Fruit fly (Drosophila melanogaster) whole organism, wandering third instar larva: ENCODE measurements around the gene CG33178.

Source experiments
- Abd-B ChIP-seq: fragments of >200 bp; optimal IDR thresholded peaks from 2 replicates; lab custom pipeline; 2017; ENCODE audit warnings: missing biosample characterization, missing genetic modification characterization
- CG32264 ChIP-seq: fragments of 200-800 bp; sonication (Bioruptor generic); optimal IDR thresholded peaks from 2 replicates; lab custom pipeline; 2016; ENCODE audit warnings: missing biosample characterization, missing genetic modification characterization
- CrebA ChIP-seq: fragments of 200-800 bp; sonication (Bioruptor generic); optimal IDR thresholded peaks from 2 replicates; lab custom pipeline; 2016; ENCODE audit warnings: missing biosample characterization, mild to moderate bottlenecking, missing genetic modification characterization, borderline replicate concordance
- Dfd ChIP-seq: fragments of >200 bp; optimal IDR thresholded peaks from 2 replicates; lab custom pipeline; 2017; ENCODE audit warnings: missing biosample characterization, missing genetic modification characterization
- Hnf4 ChIP-seq: fragments of 200-800 bp; sonication (Bioruptor generic); optimal IDR thresholded peaks from 2 replicates; lab custom pipeline; 2016; ENCODE audit warnings: missing biosample characterization, mild to moderate bottlenecking, missing genetic modification characterization
- Jra ChIP-seq: sonication (Bioruptor generic); optimal IDR thresholded peaks from 2 replicates; lab custom pipeline; 2016; ENCODE audit warnings: missing biosample characterization, missing genetic modification characterization
- jim ChIP-seq: fragments of 175-275, 200-325 bp; sonication (Bioruptor generic); optimal IDR thresholded peaks from 2 replicates; lab custom pipeline; 2016; ENCODE audit warnings: missing biosample characterization, mild to moderate bottlenecking, missing genetic modification characterization
- lola ChIP-seq: fragments of >200 bp; optimal IDR thresholded peaks from 2 replicates; lab custom pipeline; 2017; ENCODE audit warnings: missing biosample characterization, missing genetic modification characterization
- psq ChIP-seq: fragments of 200-800 bp; sonication (Bioruptor generic); optimal IDR thresholded peaks from 3 replicates; lab custom pipeline; 2017; ENCODE audit warnings: missing biosample characterization, mild to moderate bottlenecking, missing genetic modification characterization, moderate library complexity
- sage ChIP-seq: fragments of 200-800 bp; sonication (Bioruptor generic); optimal IDR thresholded peaks from 2 replicates; lab custom pipeline; 2016; ENCODE audit warnings: missing biosample characterization, mild to moderate bottlenecking, missing genetic modification characterization
- tai ChIP-seq: sonication (Bioruptor generic); optimal IDR thresholded peaks from 2 replicates; lab custom pipeline; 2016; ENCODE audit warnings: missing biosample characterization, missing genetic modification characterization

DNA sequence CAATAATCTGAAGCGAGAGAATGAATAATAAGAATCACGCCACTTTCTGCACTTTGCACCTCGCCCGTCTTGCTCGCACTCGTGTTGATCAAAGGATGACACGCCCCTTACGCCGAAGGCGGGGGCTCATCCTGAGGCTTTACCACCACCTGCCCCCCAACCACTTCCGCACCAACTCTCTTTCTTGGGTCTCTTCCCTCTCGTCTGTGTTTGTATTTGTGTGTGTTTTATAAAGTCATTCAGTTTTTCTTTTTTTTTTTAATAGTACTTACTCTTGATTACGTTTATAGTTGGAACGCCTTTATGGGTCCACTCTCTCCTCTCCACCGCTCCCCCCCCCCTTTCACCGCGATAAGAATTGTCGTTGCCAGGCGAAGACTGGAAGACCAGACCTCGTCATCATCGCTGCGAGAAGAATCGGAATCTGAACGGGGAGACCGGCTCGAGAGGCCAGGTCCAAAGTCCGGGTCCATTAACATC, 13.2 kb upstream of the CG33178 start:
- TF ChIP-seq Dfd (no peak), Jra (GFP tag; lab: Kevin White, UChicago) (no peak), jim (GFP tag; lab: Kevin White, UChicago) (no peak), Hnf4 (peak; percentile 97), sage (peak; percentile 9), tai (GFP tag; lab: Kevin White, UChicago) (no peak), CG32264 (GFP tag; lab: Kevin White, UChicago) (no peak), CrebA (GFP tag; lab: Kevin White, UChicago) (no peak), Abd-B (GFP tag; lab: Kevin White, UChicago) (no peak), psq (GFP tag; lab: Kevin White, UChicago) (peak; percentile 51), lola (GFP tag; lab: Kevin White, UChicago) (no peak)
